Fruit fly (Drosophila melanogaster) S2 (cell line): ENCODE data around the gene Nf-YA.

Experiments
- CG8478 ChIP-seq: fragments of >200 bp; optimal IDR thresholded peaks from 2 replicates; lab custom pipeline; 2018
- CTCF ChIP-seq, 2 experiments: fragments of >200 bp; optimal IDR thresholded peaks; 2 replicates each; lab custom pipeline; 2018

The Nf-YA gene

DNA sequence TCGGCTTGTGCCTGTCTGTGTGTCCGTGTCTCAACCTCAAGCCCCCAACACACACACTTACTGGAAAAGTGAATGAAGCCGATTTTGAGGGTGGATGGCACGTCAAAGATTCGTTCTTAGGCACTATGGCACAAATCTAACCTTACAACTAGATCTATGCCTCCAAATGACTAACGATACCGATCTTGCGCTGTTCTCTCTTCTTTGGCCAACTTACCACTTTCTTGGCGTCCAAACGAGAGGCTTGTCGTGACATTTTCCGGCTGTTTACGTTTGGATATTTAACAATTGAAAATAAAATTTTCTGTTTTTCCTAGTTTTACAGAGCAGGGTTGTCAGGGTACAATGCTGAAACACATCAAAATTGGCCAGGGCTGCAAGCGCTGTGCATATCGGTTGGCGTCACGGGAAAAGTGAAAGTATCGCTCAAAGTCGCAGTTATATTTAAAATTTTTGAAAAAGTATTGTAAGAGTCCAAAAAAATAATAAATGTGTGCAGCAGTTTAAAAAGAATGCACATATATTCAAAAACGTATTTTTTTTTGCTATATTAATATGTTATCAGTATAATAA lies at the start of gene Nf-YA, which contains the start of gene Bet3:
Gene Nf-YA (minus strand): TSS at position 361 of the 573 bp plus-strand sequence.
Gene Bet3 (minus strand): TSS at position 361 of the 573 bp plus-strand sequence.
- TF ChIP-seq CTCF (optimal IDR thresholded peaks at IDR 0.05; lab: Kevin White, UChicago) (peak in 1 of 2 experiments; percentile 34), CG8478 (lab: Kevin White, UChicago) (no peak)

DNA sequence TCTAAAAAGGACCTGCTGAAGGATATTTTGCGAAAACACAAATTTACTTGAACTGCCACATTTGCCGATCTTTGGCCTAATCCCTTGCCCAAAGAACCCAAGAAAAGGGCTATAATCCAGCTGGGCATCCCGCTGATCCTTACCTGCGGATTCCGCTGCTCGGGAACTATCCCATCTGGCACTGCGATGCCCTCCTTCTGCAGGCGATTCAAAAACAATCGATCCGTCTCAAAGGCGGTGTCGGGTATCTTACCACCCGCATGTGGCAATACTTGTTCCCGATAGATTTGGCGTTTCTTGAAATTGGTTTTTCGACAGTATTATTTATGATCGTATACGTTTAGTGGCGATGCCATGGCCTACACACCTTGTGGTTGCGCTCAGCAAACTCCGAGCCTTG lies 49.3 kb upstream of the Nf-YA start:
- TF ChIP-seq CG8478 (lab: Kevin White, UChicago): no peak

DNA sequence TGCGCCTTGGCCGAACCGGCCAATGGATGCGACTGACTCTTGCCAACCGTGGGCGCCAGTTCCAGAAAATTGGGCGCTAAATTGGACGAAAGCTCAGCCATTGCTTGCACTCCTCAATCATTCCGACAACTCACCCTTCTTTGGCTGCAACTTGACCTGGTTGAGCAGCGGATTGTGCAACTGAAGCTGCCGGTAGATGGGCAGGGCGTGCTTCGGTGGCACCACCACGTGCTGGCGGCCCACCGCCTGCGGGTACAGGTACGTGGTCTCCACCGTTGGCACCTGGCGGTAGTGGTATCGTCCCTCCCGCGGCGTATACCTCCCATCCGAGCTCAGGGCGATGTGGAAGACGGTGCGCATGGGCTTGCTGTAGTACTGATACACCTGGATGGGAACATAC lies 48.4 kb upstream of the Nf-YA start:
- TF ChIP-seq CG8478 (lab: Kevin White, UChicago) (no peak), CTCF (optimal IDR thresholded peaks at IDR 0.05; lab: Kevin White, UChicago) (no peak)

DNA sequence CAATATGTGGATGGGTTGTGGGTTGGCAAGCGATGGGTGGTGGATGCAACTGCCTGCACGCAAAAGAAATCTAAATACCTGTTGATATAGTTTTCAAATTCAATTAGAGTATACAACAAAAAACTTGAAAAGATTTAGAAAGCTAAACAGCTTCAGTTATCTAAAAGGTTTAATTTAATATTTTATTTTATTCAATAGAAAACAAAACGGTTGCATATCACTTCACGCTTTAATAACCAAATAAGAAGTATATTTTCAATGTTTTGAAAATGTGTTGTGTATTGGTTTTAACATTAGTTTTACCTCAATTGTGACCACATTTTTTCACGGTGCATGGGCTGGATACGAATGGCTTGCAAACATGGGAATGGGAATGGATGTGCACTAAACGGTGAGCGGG lies 47.6 kb upstream of the Nf-YA start:
- TF ChIP-seq CG8478 (lab: Kevin White, UChicago): no peak
- no peak for TF ChIP-seq CTCF (optimal IDR thresholded peaks at IDR 0.05; lab: Kevin White, UChicago)

- no peak for TF ChIP-seq CTCF (optimal IDR thresholded peaks at IDR 0.05; lab: Kevin White, UChicago)
- no peak for TF ChIP-seq CG8478 (lab: Kevin White, UChicago)
These were observed 47.1 kb upstream of the Nf-YA start, which contains the start of gene CG32036 for dm6 chr3L:9489133-9489532. TSS of gene CG32036 (minus strand) at chr3L:9489233.

dm6 chr3L:9487586-9487985 lies 45.5 kb upstream of the Nf-YA start, which contains the start of gene pall:
TSS of gene pall (minus strand) at chr3L:9487790.
- peak in 1 of 2 experiments; percentile 6 for TF ChIP-seq CTCF (optimal IDR thresholded peaks at IDR 0.05; lab: Kevin White, UChicago)
- no peak for TF ChIP-seq CG8478 (lab: Kevin White, UChicago)

DNA sequence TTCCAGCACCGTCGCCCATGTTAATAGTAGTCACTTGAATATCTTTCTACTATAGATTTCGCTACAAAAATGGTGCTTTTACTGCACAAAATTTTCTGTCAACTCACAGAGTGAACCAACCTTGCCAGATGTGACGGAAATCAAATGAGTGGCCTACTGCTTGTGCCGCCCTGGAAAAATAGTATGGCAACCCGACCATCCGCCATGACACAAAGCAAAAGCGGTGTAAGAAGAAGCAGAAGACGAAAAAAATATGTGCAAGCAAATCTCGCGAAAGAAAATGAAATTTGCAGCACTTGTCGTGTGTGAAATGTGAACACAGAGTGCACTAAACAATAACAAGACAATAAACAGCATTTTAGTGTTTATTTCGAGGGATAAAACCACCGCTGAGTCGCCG lies 34.8 kb upstream of the Nf-YA start, which contains the start of the genes Uch-L5 and Jarid2:
Gene Uch-L5 (minus strand): TSS at position 137 of the 400 bp plus-strand sequence.
Gene Jarid2 (plus strand): TSS at position 210 of the 400 bp plus-strand sequence.
- TF ChIP-seq CG8478 (lab: Kevin White, UChicago) (no peak), CTCF (optimal IDR thresholded peaks at IDR 0.05; lab: Kevin White, UChicago) (peak; percentile 11 to 47)

DNA sequence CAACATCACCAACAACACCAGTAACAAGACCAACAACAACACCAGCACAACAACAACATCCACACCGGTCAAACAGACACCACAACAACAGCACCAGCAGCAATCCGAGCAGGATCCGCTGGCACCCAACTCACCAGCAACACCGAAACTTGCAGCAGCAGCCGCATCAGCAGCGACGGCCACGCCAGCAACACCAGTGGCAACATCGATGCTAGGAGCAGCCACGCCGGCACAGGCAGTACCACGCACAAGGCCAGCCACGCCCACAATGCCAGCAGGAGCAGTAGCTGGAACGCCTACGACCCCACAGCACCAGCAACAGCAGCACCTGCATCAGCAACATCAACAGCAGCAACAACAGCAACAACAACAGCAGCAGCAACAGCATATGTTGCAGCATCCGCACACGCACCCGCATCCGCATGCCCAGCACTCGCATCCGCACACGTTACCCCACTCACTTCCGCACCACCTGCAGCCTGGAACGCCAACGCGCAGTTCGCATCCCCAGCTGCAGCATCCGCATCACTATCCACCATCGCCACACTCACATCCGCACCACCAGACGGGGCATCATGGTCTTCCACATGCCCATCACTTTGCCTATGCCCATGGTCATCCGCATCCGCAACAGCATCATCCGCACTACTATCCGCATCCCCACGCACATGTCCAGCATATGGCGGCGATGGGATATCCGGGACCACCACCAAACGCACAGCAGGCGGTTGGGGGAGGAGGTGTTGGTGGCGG lies 29.3 kb upstream of the Nf-YA start:
- TF ChIP-seq CG8478 (lab: Kevin White, UChicago): no peak
- no peak for TF ChIP-seq CTCF (optimal IDR thresholded peaks at IDR 0.05; lab: Kevin White, UChicago)

DNA sequence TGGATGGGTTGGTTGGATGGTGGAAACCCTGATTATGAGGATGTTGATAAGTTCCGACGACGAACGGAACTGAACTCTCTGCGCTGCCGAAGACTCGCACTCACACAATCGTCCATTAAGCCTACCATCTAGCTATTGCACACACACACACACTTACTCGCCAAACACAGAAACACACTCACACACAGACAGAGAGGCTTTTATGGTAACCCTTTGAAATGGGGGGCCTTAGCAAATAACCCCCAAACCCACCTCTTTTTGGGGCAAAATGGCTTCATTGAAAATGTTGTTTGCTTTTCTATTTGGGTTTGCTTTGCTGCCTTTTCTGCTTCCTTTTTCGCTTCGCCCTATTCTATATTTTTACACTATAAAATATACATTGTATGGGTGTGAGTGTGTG lies 27.0 kb upstream of the Nf-YA start:
- TF ChIP-seq CTCF (optimal IDR thresholded peaks at IDR 0.05; lab: Kevin White, UChicago) (no peak), CG8478 (lab: Kevin White, UChicago) (no peak)

DNA sequence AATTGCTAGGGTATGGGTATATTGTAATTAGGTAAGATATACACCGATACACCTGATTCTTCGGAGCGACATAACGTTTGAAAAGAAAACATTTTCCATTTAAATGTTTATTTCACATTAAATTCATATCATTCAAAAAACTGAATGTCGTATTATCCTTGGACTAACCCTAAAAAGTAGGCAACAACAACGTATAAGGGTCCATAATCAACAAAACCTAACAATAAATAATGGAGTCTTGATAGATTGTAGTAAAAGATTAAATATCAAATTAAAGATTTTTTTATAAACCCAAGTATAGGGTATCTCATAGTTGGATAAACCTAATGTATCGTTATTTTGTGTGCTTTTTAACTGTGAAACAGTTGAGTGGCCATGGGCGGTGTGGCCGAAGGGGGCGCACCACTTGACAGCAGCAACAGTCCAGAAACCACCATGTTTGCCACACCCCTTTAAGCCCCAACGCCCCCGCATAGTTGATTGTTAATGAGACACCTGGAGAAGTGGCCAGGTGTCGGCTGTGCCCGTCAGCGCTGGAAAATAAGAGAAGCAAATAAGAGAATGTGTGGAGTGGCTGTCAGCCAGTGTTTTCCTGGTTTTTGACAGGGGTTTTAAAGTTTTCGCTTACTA lies 26.3 kb upstream of the Nf-YA start:
- TF ChIP-seq CTCF (optimal IDR thresholded peaks at IDR 0.05; lab: Kevin White, UChicago): no peak
- no peak for TF ChIP-seq CG8478 (lab: Kevin White, UChicago)

- TF ChIP-seq CTCF (optimal IDR thresholded peaks at IDR 0.05; lab: Kevin White, UChicago) (no peak), CG8478 (lab: Kevin White, UChicago) (no peak)
These were observed 25.7 kb upstream of the Nf-YA start for dm6 chr3L:9467763-9468206.

DNA sequence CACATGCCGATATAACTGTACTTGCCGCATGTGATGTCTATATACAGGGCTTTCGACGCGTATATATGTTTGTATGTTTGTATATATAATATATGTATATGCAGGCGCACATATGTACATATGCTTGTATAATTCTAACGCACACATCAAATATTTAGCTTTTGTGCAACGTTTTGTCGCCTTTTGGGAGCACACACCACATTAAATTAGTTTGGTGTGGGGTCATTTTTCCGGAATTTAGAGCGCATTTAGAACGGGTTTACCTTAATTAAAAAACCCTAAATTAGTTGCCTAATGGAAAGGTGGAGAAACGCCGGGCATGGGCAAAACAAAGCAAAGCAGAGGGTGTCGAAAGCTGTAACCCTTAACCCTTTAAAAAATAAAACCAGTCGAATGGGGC lies 25.2 kb upstream of the Nf-YA start:
- TF ChIP-seq CTCF (optimal IDR thresholded peaks at IDR 0.05; lab: Kevin White, UChicago): no peak
- no peak for TF ChIP-seq CG8478 (lab: Kevin White, UChicago)

DNA sequence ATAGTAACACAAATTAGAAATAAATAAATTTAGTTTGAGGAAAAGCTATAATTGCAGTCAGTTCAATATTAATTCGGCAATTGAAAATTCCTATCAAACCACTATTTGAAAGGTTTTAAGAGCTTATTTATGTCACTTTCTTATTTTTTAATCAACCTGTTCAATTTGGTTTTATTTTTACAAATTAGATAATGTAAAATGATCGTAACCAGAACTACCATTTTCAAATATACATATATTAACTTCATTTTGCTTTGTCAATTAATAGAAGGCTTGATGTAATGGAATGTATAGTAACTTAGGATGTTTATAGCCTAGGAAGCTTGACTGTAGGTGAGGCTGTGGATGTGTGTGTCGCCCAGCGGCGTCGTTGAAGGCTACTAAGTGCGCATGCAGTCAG lies 24.5 kb upstream of the Nf-YA start:
- TF ChIP-seq CG8478 (lab: Kevin White, UChicago) (no peak), CTCF (optimal IDR thresholded peaks at IDR 0.05; lab: Kevin White, UChicago) (no peak)

DNA sequence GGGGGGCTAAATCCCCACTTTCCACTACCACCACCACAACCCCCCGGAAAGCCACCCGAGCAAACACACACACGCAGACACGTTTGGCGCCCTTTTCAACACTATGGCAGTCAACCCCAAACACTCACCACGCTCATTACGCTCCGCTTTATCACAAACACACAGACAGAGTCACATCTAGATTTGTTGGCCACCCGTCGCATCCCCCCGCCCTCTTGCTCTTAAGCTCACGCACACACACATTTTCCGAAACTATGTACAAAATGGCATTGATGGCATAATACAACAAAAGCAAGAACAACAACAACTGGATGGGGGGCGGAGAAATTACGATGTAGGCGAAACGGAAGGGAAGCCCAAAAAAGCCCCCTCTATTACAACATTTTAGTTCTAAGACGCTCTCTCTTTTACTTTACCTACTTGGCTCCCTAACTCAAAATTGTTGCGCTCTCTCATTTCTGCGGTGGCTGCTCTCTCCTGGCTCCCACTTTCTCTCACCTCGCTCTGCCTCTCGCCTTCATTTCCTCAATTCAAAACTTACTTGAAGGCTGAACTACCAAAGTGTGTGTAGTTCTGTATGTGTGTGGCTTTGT lies 23.7 kb upstream of the Nf-YA start:
- TF ChIP-seq CG8478 (lab: Kevin White, UChicago) (no peak), CTCF (optimal IDR thresholded peaks at IDR 0.05; lab: Kevin White, UChicago) (no peak)
